Worm (Caenorhabditis elegans) whole organism, mixed stage, embryonic: ENCODE results near the gene kin-19.

Experiments
- blmp-1 ChIP-seq: fragments of 150-350 bp; optimal IDR thresholded peaks from 2 replicates; lab custom pipeline; 2014; ENCODE audit warnings: missing biosample characterization, missing genetic modification characterization
- ceh-39 ChIP-seq: fragments of 150-350 bp; optimal IDR thresholded peaks from 2 replicates; lab custom pipeline; 2014; ENCODE audit warnings: missing biosample characterization, missing genetic modification characterization
- snpc-4 ChIP-seq: fragments of 150-350 bp; optimal IDR thresholded peaks from 2 replicates; lab custom pipeline; 2014; ENCODE audit warnings: missing biosample characterization, missing genetic modification characterization
- unc-39 ChIP-seq: fragments of 150-350 bp; optimal IDR thresholded peaks from 2 replicates; lab custom pipeline; 2014; ENCODE audit warnings: missing biosample characterization, missing genetic modification characterization

DNA sequence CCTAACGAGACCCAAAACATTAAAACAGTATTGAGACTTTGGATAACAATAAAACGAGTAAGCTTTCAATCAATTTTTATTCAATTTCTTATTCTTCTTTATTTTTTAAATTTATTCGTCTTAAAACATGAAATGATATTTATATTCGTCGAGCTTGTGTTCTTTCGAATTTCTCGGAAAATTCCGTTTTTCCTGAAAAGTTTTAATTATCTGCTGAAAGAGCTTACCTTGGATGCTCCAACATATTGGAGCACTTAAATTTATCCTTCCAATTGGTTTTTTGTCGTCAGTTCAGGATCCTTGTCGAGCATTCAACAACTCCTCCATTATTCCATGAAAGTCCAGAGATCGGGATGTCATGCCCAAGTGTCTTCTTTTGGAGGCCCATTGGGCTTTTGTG lies 3.0 kb downstream of the kin-19 start:
- no peak for TF ChIP-seq ceh-39
- TF ChIP-seq unc-39 (tag; lab: Kevin White, UChicago) = no peak
- no peak for TF ChIP-seq blmp-1
- TF ChIP-seq snpc-4 = no peak
